Fruit fly (Drosophila melanogaster) whole organism, embryonic: ENCODE data around the gene CG5828.
A peak's percentile ranks its signal among the peaks of the same experiment; 100 is the strongest.

Source experiments
- Atf3 ChIP-seq: fragments of 200-800 bp; sonication (Bioruptor generic); optimal IDR thresholded peaks from 3 replicates; lab custom pipeline; 2016; ENCODE audit warnings: missing biosample characterization, missing genetic modification characterization
- Bgb ChIP-seq: fragments of 200-800 bp; sonication (Bioruptor generic); IDR thresholded peaks from 2 replicates; pipeline ENCODE4 v1.3.6; 2022; ENCODE audit warnings: missing biosample characterization, missing genetic modification characterization; ENCODE audit not compliant: partially characterized antibody
- Blimp-1 ChIP-seq: fragments of 200-800 bp; sonication (Bioruptor generic); optimal IDR thresholded peaks from 3 replicates; lab custom pipeline; 2018; ENCODE audit warnings: missing biosample characterization, missing genetic modification characterization, mild to moderate bottlenecking, moderate library complexity, missing genetic modification reagents
- CG1024 ChIP-seq: fragments of 200-800 bp; sonication (Bioruptor generic); IDR thresholded peaks from 2 replicates; pipeline ENCODE4 v1.3.6; 2022; ENCODE audit warnings: missing biosample characterization, missing genetic modification characterization
- CG10462 ChIP-seq: fragments of 200-800 bp; sonication (Bioruptor generic); optimal IDR thresholded peaks from 2 replicates; lab custom pipeline; 2016; ENCODE audit warnings: missing biosample characterization, missing genetic modification characterization
- CG12219 ChIP-seq: fragments of 200-800 bp; sonication (Bioruptor generic); optimal IDR thresholded peaks from 3 replicates; lab custom pipeline; 2018; ENCODE audit warnings: missing biosample characterization, mild to moderate bottlenecking, missing genetic modification characterization
- CG12391 ChIP-seq: fragments of 200-800 bp; sonication (Bioruptor generic); optimal IDR thresholded peaks from 3 replicates; lab custom pipeline; 2018; ENCODE audit warnings: missing biosample characterization, mild to moderate bottlenecking, missing genetic modification characterization, moderate library complexity
- CG13287 ChIP-seq: fragments of 200-800 bp; sonication (Bioruptor generic); IDR thresholded peaks from 2 replicates; pipeline ENCODE4 v1.3.6; 2022; ENCODE audit warnings: missing biosample characterization, missing genetic modification characterization; ENCODE audit not compliant: partially characterized antibody
- CG14667 ChIP-seq: fragments of 200-800 bp; sonication (Bioruptor generic); IDR thresholded peaks from 2 replicates; pipeline ENCODE4 v1.3.6; 2022; ENCODE audit warnings: missing biosample characterization, missing genetic modification characterization
- CG14860 ChIP-seq: fragments of 200-800 bp; sonication (Bioruptor generic); IDR thresholded peaks from 3 replicates; pipeline ENCODE4 v1.3.6; 2022; ENCODE audit warnings: missing biosample characterization, missing genetic modification characterization; ENCODE audit not compliant: partially characterized antibody
- CG15011 ChIP-seq: fragments of 200-800 bp; sonication (Bioruptor generic); optimal IDR thresholded peaks from 3 replicates; lab custom pipeline; 2018; ENCODE audit warnings: missing biosample characterization, mild to moderate bottlenecking, missing genetic modification characterization
- CG1529 ChIP-seq: fragments of 200-800 bp; sonication (Bioruptor generic); optimal IDR thresholded peaks from 3 replicates; lab custom pipeline; 2018; ENCODE audit warnings: missing biosample characterization, missing genetic modification characterization
- CG16813 ChIP-seq: fragments of 200-800 bp; sonication (Bioruptor generic); IDR thresholded peaks from 3 replicates; pipeline ENCODE4 v1.3.6; 2022; ENCODE audit warnings: missing biosample characterization, missing genetic modification characterization; ENCODE audit not compliant: partially characterized antibody
- CG17802 ChIP-seq: fragments of 200-800 bp; sonication (Bioruptor generic); optimal IDR thresholded peaks from 2 replicates; lab custom pipeline; 2018; ENCODE audit warnings: missing biosample characterization, mild to moderate bottlenecking, missing genetic modification characterization, moderate library complexity
- CG34422 ChIP-seq: fragments of 200-800 bp; sonication (Bioruptor generic); IDR thresholded peaks from 3 replicates; pipeline ENCODE4 v1.3.6; 2022; ENCODE audit warnings: missing biosample characterization, missing genetic modification characterization
- CG3995 ChIP-seq: fragments of 200-800 bp; sonication (Bioruptor generic); optimal IDR thresholded peaks from 3 replicates; lab custom pipeline; 2016; ENCODE audit warnings: missing biosample characterization, missing genetic modification characterization
- CG4617 ChIP-seq: fragments of 200-800 bp; sonication (Bioruptor generic); optimal IDR thresholded peaks from 3 replicates; lab custom pipeline; 2016; ENCODE audit warnings: missing biosample characterization, missing genetic modification characterization, borderline replicate concordance
- CG6791 ChIP-seq: fragments of 200-800 bp; sonication (Bioruptor generic); IDR thresholded peaks from 3 replicates; pipeline ENCODE4 v1.3.6; 2022; ENCODE audit warnings: missing biosample characterization, missing genetic modification characterization; ENCODE audit not compliant: partially characterized antibody
- CG7928 ChIP-seq: fragments of 200-800 bp; sonication (Bioruptor generic); optimal IDR thresholded peaks from 2 replicates; lab custom pipeline; 2017; ENCODE audit warnings: missing biosample characterization, mild to moderate bottlenecking, missing genetic modification characterization
- D19B ChIP-seq: fragments of 200-800 bp; sonication (Bioruptor generic); optimal IDR thresholded peaks from 2 replicates; lab custom pipeline; 2017; ENCODE audit warnings: missing biosample characterization, mild to moderate bottlenecking, missing genetic modification characterization
- E2f2 ChIP-seq: fragments of 200-800 bp; sonication (Bioruptor generic); IDR thresholded peaks from 2 replicates; pipeline ENCODE4 v1.3.6; 2022; ENCODE audit warnings: missing biosample characterization, missing genetic modification characterization
- HLH4C ChIP-seq: fragments of 200-800 bp; sonication (Bioruptor generic); IDR thresholded peaks from 3 replicates; pipeline ENCODE4 v1.3.6; 2022; ENCODE audit warnings: missing biosample characterization, missing genetic modification characterization; ENCODE audit not compliant: partially characterized antibody
- HmgZ ChIP-seq: fragments of 200-800 bp; sonication (Bioruptor generic); optimal IDR thresholded peaks from 2 replicates; lab custom pipeline; 2018; ENCODE audit warnings: missing biosample characterization, mild to moderate bottlenecking, missing genetic modification characterization
- Lpt ChIP-seq: fragments of >200 bp; optimal IDR thresholded peaks from 2 replicates; lab custom pipeline; 2018; ENCODE audit warnings: missing biosample characterization, missing genetic modification characterization
- NK7.1 ChIP-seq: fragments of 200-800 bp; sonication (Bioruptor generic); optimal IDR thresholded peaks from 3 replicates; lab custom pipeline; 2016; ENCODE audit warnings: missing biosample characterization, missing genetic modification characterization
- Poxn ChIP-seq: fragments of 200-800 bp; sonication (Bioruptor generic); IDR thresholded peaks from 2 replicates; pipeline ENCODE4 v1.3.6; 2022; ENCODE audit warnings: missing biosample characterization, missing genetic modification characterization
- Sry-δ ChIP-seq: fragments of 200-800 bp; sonication (Bioruptor generic); optimal IDR thresholded peaks from 2 replicates; lab custom pipeline; 2016; ENCODE audit warnings: missing biosample characterization, missing genetic modification characterization
- Ssrp ChIP-seq: fragments of 200-800 bp; sonication (Bioruptor generic); optimal IDR thresholded peaks from 2 replicates; lab custom pipeline; 2018; ENCODE audit warnings: missing biosample characterization, mild to moderate bottlenecking, missing genetic modification characterization, moderate library complexity
- ara ChIP-seq: fragments of 200-800 bp; sonication (Bioruptor generic); IDR thresholded peaks from 2 replicates; pipeline ENCODE4 v1.3.6; 2022; ENCODE audit warnings: missing biosample characterization, missing genetic modification characterization
- ato ChIP-seq: fragments of 200-800 bp; sonication (Bioruptor generic); IDR thresholded peaks from 2 replicates; pipeline ENCODE4 v1.3.6; 2022; ENCODE audit warnings: missing biosample characterization, missing genetic modification characterization; ENCODE audit not compliant: partially characterized antibody
- bab2 ChIP-seq: fragments of 200-800 bp; sonication (Bioruptor generic); optimal IDR thresholded peaks from 2 replicates; lab custom pipeline; 2016; ENCODE audit warnings: missing biosample characterization, missing genetic modification characterization
- bbx ChIP-seq: fragments of 200-800 bp; sonication (Bioruptor generic); IDR thresholded peaks from 2 replicates; pipeline ENCODE4 v1.3.6; 2022; ENCODE audit warnings: missing biosample characterization, missing genetic modification characterization; ENCODE audit not compliant: partially characterized antibody
- chinmo ChIP-seq: fragments of 200-800 bp; sonication (Bioruptor generic); IDR thresholded peaks from 4 replicates; pipeline ENCODE4 v1.3.6; 2022; ENCODE audit warnings: missing biosample characterization, missing genetic modification characterization; ENCODE audit not compliant: partially characterized antibody
- ci ChIP-seq: fragments of 200-800 bp; sonication (Bioruptor generic); IDR thresholded peaks from 3 replicates; pipeline ENCODE4 v1.3.6; 2022; ENCODE audit warnings: missing biosample characterization, missing genetic modification characterization
- cwo ChIP-seq: fragments of 200-800 bp; sonication (Bioruptor generic); optimal IDR thresholded peaks from 3 replicates; lab custom pipeline; 2017; ENCODE audit warnings: missing biosample characterization, missing genetic modification characterization, mild to moderate bottlenecking, moderate library complexity, missing genetic modification reagents
- dm ChIP-seq: fragments of 200-800 bp; sonication (Bioruptor generic); optimal IDR thresholded peaks from 3 replicates; lab custom pipeline; 2016; ENCODE audit warnings: missing biosample characterization, missing genetic modification characterization
- exex ChIP-seq: fragments of 200-800 bp; sonication (Bioruptor generic); optimal IDR thresholded peaks from 4 replicates; lab custom pipeline; 2018; ENCODE audit warnings: missing biosample characterization, mild to moderate bottlenecking, missing genetic modification characterization, moderate library complexity
- gsb-n ChIP-seq: fragments of 200-800 bp; sonication (Bioruptor generic); optimal IDR thresholded peaks from 3 replicates; lab custom pipeline; 2018; ENCODE audit warnings: missing biosample characterization, mild to moderate bottlenecking, missing genetic modification characterization
- ham ChIP-seq: fragments of 200-800 bp; sonication (Bioruptor generic); IDR thresholded peaks from 2 replicates; pipeline ENCODE4 v1.3.6; 2022; ENCODE audit warnings: missing biosample characterization, missing genetic modification characterization
- hb ChIP-seq: fragments of 200-800 bp; sonication (Bioruptor generic); IDR thresholded peaks from 3 replicates; pipeline ENCODE4 v1.3.6; 2022; ENCODE audit warnings: missing biosample characterization, missing genetic modification characterization; ENCODE audit not compliant: partially characterized antibody
- ken ChIP-seq: fragments of 200-800 bp; sonication (Bioruptor generic); IDR thresholded peaks from 3 replicates; pipeline ENCODE4 v1.3.6; 2022; ENCODE audit warnings: missing biosample characterization, missing genetic modification characterization
- mirr ChIP-seq: fragments of 200-800 bp; sonication (Bioruptor generic); optimal IDR thresholded peaks from 3 replicates; lab custom pipeline; 2018; ENCODE audit warnings: missing biosample characterization, mild to moderate bottlenecking, missing genetic modification characterization
- nerfin-2 ChIP-seq: fragments of 200-800 bp; sonication (Bioruptor generic); IDR thresholded peaks from 2 replicates; pipeline ENCODE4 v1.3.6; 2022; ENCODE audit warnings: missing biosample characterization, missing genetic modification characterization; ENCODE audit not compliant: partially characterized antibody
- otp ChIP-seq: fragments of 200-800 bp; sonication (Bioruptor generic); IDR thresholded peaks from 3 replicates; pipeline ENCODE4, ENCODE4 v1.3.6; 2022; ENCODE audit warnings: missing biosample characterization, missing genetic modification characterization
- pb ChIP-seq: fragments of 200-800 bp; sonication (Bioruptor generic); optimal IDR thresholded peaks from 3 replicates; lab custom pipeline; 2016; ENCODE audit warnings: missing biosample characterization, missing genetic modification characterization
- pros ChIP-seq: fragments of 200-800 bp; sonication (Bioruptor generic); optimal IDR thresholded peaks from 3 replicates; lab custom pipeline; 2019; ENCODE audit warnings: missing biosample characterization, mild to moderate bottlenecking, missing genetic modification characterization, moderate library complexity
- sna ChIP-seq: fragments of 200-800 bp; sonication (Bioruptor generic); IDR thresholded peaks from 2 replicates; pipeline ENCODE4 v1.3.6; 2022; ENCODE audit warnings: missing biosample characterization, missing genetic modification characterization; ENCODE audit not compliant: partially characterized antibody
- unpg ChIP-seq: fragments of 200-800 bp; sonication (Bioruptor generic); optimal IDR thresholded peaks from 3 replicates; lab custom pipeline; 2018; ENCODE audit warnings: missing biosample characterization, mild to moderate bottlenecking, missing genetic modification characterization, moderate library complexity
- vnd ChIP-seq: fragments of 200-800 bp; sonication (Bioruptor generic); IDR thresholded peaks from 3 replicates; pipeline ENCODE4 v1.3.6; 2022; ENCODE audit warnings: missing biosample characterization, missing genetic modification characterization; ENCODE audit not compliant: partially characterized antibody

The CG5828 gene

dm6 chr2L:5088649-5089270, 5.0 kb upstream of the CG5828 start (continued):
- TF ChIP-seq cwo (no peak), CG6791 (GFP tag; lab: Robert Waterston, UW) (peak; percentile 76), Atf3 (GFP tag; lab: Kevin White, UChicago) (no peak), bbx (GFP tag; lab: Robert Waterston, UW) (peak; percentile 42; the same call in 1 of the 2 replicates), CG13287 (GFP tag; lab: Robert Waterston, UW) (peak; percentile 21; the same call in 1 of the 2 replicates), Sry-δ (GFP tag; lab: Kevin White, UChicago) (no peak), hb (peak; percentile 62; the same call in 1 of the 3 replicates), pros (GFP tag; lab: Kevin White, UChicago) (no peak), HmgZ (tag; lab: Kevin White, UChicago) (no peak), CG3995 (GFP tag; lab: Kevin White, UChicago) (no peak), Lpt (GFP tag; lab: Kevin White, UChicago) (no peak), D19B (GFP tag; lab: Kevin White, UChicago) (peak; percentile 26), chinmo (GFP tag; lab: Robert Waterston, UW) (0 out of 4 replicates have a peak, but pooled peaks have one; percentile 37), CG14860 (GFP tag; lab: Robert Waterston, UW) (peak; percentile 71), ara (no peak), ato (GFP tag; lab: Robert Waterston, UW) (peak; percentile 53), CG7928 (GFP tag; lab: Kevin White, UChicago) (no peak), CG16813 (GFP tag; lab: Robert Waterston, UW) (peak; percentile 69), E2f2 (GFP tag; lab: Robert Waterston, UW) (no peak), CG1529 (GFP tag; lab: Kevin White, UChicago) (no peak), nerfin-2 (GFP tag; lab: Robert Waterston, UW) (peak; percentile 74), ham (no peak), unpg (no peak), pb (GFP tag; lab: Kevin White, UChicago) (no peak), vnd (peak; percentile 54), mirr (GFP tag; lab: Kevin White, UChicago) (no peak), Bgb (GFP tag; lab: Robert Waterston, UW) (peak; percentile 53), HLH4C (peak; percentile 87), ci (GFP tag; lab: Robert Waterston, UW) (no peak), sna (GFP tag; lab: Robert Waterston, UW) (0 out of 2 replicates have a peak, but pooled peaks have one; percentile 54), CG17802 (tag; lab: Kevin White, UChicago) (no peak), dm (GFP tag; lab: Kevin White, UChicago) (no peak), CG10462 (GFP tag; lab: Kevin White, UChicago) (no peak), CG4617 (GFP tag; lab: Kevin White, UChicago) (no peak)

- TF ChIP-seq CG12391 (tag; lab: Kevin White, UChicago), result no peak
- no peak for TF ChIP-seq otp (GFP tag; lab: Robert Waterston, UW)
- TF ChIP-seq NK7.1 (GFP tag; lab: Kevin White, UChicago), result no peak
- no peak for TF ChIP-seq CG1024 (GFP tag; lab: Robert Waterston, UW)
- TF ChIP-seq Blimp-1 (GFP tag; lab: Kevin White, UChicago), result no peak
- TF ChIP-seq CG12219 (GFP tag; lab: Kevin White, UChicago), result no peak
- no peak for TF ChIP-seq bab2
- TF ChIP-seq CG34422 (GFP tag; lab: Robert Waterston, UW), result no peak
- TF ChIP-seq ken (GFP tag; lab: Robert Waterston, UW), result no peak
- no peak for TF ChIP-seq Poxn (GFP tag; lab: Robert Waterston, UW)
- no peak for TF ChIP-seq gsb-n (tag; lab: Kevin White, UChicago)
- TF ChIP-seq Ssrp (tag; lab: Kevin White, UChicago), result no peak
- TF ChIP-seq CG14667 (GFP tag; lab: Robert Waterston, UW), result no peak
- no peak for TF ChIP-seq CG15011 (GFP tag; lab: Kevin White, UChicago)
- no peak for TF ChIP-seq exex (tag; lab: Kevin White, UChicago)
- TF ChIP-seq, all 482 proteins: peak for 0
Measured at dm6 chr2L:5089642-5090041, 4.1 kb upstream of the CG5828 start.
